Worm (Caenorhabditis elegans) whole organism, L4/young adult: ENCODE data around the gene col-146.

Experiments
- W03F9.2 ChIP-seq: fragments of 150-350 bp; optimal IDR thresholded peaks from 2 replicates; lab custom pipeline; 2014; ENCODE audit warnings: missing biosample characterization, missing genetic modification characterization
- dao-5 ChIP-seq: sonication (generic microtip); optimal IDR thresholded peaks from 2 replicates; lab custom pipeline; 2016; ENCODE audit warnings: missing genotype, missing genetic modification characterization, moderate library complexity, missing compliant biosample characterization
- him-1 ChIP-seq: sonication (generic microtip); optimal IDR thresholded peaks from 2 replicates; lab custom pipeline; 2016; ENCODE audit warnings: missing genotype, missing genetic modification reagents, missing genetic modification characterization, missing compliant biosample characterization

ce11 chrV:9583323-9583644 is 46.5 kb upstream of the col-146 start, which contains the start of gene K09G1.1:
- TF ChIP-seq W03F9.2 (tag; lab: Kevin White, UChicago): no peak
- no peak for TF ChIP-seq dao-5 (tag; lab: Kevin White, UChicago)
- TF ChIP-seq him-1 (tag; lab: Kevin White, UChicago): no peak
